Fruit fly (Drosophila melanogaster): ENCODE measurements around the gene Gyc89Db.
A peak's percentile ranks its signal among the peaks of the same experiment; 100 is the strongest.

Gene Gyc89Db

DNA sequence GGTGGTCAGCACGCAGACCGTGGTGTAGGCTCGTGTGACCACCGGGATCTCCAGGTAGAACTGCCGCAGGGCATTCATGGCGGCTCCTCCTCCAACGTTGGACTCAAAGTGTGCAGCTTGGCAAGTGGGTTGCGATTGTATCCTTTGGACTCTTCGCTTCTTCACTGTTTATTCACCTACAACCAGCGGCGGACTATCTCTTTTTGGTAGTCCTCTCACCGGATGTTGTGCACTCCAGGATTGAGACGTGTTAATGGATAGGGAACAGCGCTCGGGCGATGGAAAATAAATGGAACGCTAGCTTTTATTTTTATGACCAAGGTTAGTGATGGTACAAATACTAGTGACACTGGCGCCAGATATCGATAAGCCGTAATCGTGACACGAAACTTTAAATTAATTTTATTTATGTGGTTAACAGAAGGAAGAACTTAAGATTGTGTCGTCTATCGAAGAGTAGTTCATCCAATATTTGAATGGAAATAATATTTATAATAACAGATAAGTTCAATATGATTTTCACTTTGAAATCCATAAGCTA lies 7.0 kb downstream of the Gyc89Db start, which contains the start of gene Der-2 (continued):
- TF ChIP-seq Mrtf (GFP tag; IDR thresholded peaks at IDR 0.05) (no peak), HmgZ (tag; optimal IDR thresholded peaks at IDR 0.05) (no peak), h (optimal IDR thresholded peaks at IDR 0.05) (no peak), Opbp (GFP tag; IDR thresholded peaks at IDR 0.05; ENCODE audit: partially characterized antibody) (peak; percentile 91), CG10979 (tag; optimal IDR thresholded peaks at IDR 0.05) (no peak), crc (GFP tag; optimal IDR thresholded peaks at IDR 0.05) (no peak), tna (GFP tag; IDR thresholded peaks at IDR 0.05; ENCODE audit: partially characterized antibody) (peak; percentile 83), bsh (GFP tag; optimal IDR thresholded peaks at IDR 0.05) (no peak), phol (tag; optimal IDR thresholded peaks at IDR 0.05) (no peak), tio (GFP tag; optimal IDR thresholded peaks at IDR 0.05) (no peak), CG33213 (GFP tag; optimal IDR thresholded peaks at IDR 0.05) (no peak), CG11696 (GFP tag; IDR thresholded peaks at IDR 0.05) (no peak), eyg (GFP tag; optimal IDR thresholded peaks at IDR 0.05) (no peak), hkb (optimal IDR thresholded peaks at IDR 0.05) (no peak), hkb (GFP tag; IDR thresholded peaks at IDR 0.05) (no peak), CG17361 (GFP tag; IDR thresholded peaks at IDR 0.05) (no peak), disco-r (GFP tag; optimal IDR thresholded peaks at IDR 0.05) (no peak), MESR4 (GFP tag; optimal IDR thresholded peaks at IDR 0.05) (peak; percentile 61), CG2129 (GFP tag; IDR thresholded peaks at IDR 0.05; ENCODE audit: partially characterized antibody) (peak; percentile 80), Hmx (GFP tag; optimal IDR thresholded peaks at IDR 0.05) (no peak), CTCF (GFP tag; optimal IDR thresholded peaks at IDR 0.05) (peak; percentile 20), CG7987 (GFP tag; optimal IDR thresholded peaks at IDR 0.05) (no peak), dati (GFP tag; IDR thresholded peaks at IDR 0.05) (no peak), chif (GFP tag; optimal IDR thresholded peaks at IDR 0.05) (no peak), CG31224 (GFP tag; IDR thresholded peaks at IDR 0.05) (no peak), CG10267 (tag; optimal IDR thresholded peaks at IDR 0.05) (no peak), CG7928 (GFP tag; optimal IDR thresholded peaks at IDR 0.05) (no peak), CG17568 (GFP tag; optimal IDR thresholded peaks at IDR 0.05) (no peak), sna (GFP tag; IDR thresholded peaks at IDR 0.05; ENCODE audit: partially characterized antibody) (peak; percentile 97), hbn (GFP tag; IDR thresholded peaks at IDR 0.05; ENCODE audit: partially characterized antibody) (peak; percentile 90), BEAF-32 (GFP tag; optimal IDR thresholded peaks at IDR 0.05) (peak; percentile 77), Atf-2 (GFP tag; optimal IDR thresholded peaks at IDR 0.05) (no peak), Hmr (GFP tag; optimal IDR thresholded peaks at IDR 0.05) (no peak), pho (GFP tag; optimal IDR thresholded peaks at IDR 0.05) (no peak), kni (GFP tag; optimal IDR thresholded peaks at IDR 0.05) (no peak), CG10654 (GFP tag; optimal IDR thresholded peaks at IDR 0.05) (no peak), GATAe (GFP tag; conservative IDR thresholded peaks at IDR 0.05) (no peak), CG13296 (GFP tag; optimal IDR thresholded peaks at IDR 0.05) (no peak), Sry-δ (GFP tag; optimal IDR thresholded peaks at IDR 0.05) (peak; percentile 89), CG12155 (GFP tag; optimal IDR thresholded peaks at IDR 0.05) (no peak), Trl (optimal IDR thresholded peaks at IDR 0.05) (no peak), Trl (GFP tag; optimal IDR thresholded peaks at IDR 0.05) (no peak), CG6791 (GFP tag; IDR thresholded peaks at IDR 0.05; ENCODE audit: partially characterized antibody) (peak; percentile 93), CG32772 (GFP tag; IDR thresholded peaks at IDR 0.05) (no peak), sob (GFP tag; IDR thresholded peaks at IDR 0.05) (no peak), CG4617 (GFP tag; optimal IDR thresholded peaks at IDR 0.05; ENCODE audit: borderline replicate concordance) (peak; percentile 49), wek (GFP tag; optimal IDR thresholded peaks at IDR 0.05) (no peak), CG16813 (GFP tag; IDR thresholded peaks at IDR 0.05; ENCODE audit: partially characterized antibody) (peak; percentile 78), sens (GFP tag) (peak; percentile 63), CG3995 (GFP tag; optimal IDR thresholded peaks at IDR 0.05) (peak; percentile 30), crp (GFP tag; optimal IDR thresholded peaks at IDR 0.05) (no peak), CG15514 (GFP tag; optimal IDR thresholded peaks at IDR 0.05) (peak; percentile 66)

Data from whole organism, embryonic.